Worm (Caenorhabditis elegans) whole organism, L2 larva: ENCODE measurements around the gene srx-20.

Experiments
- C34F6.9 ChIP-seq: fragments of 150-350 bp; optimal IDR thresholded peaks from 2 replicates; lab custom pipeline; 2014; ENCODE audit warnings: missing biosample characterization, missing genetic modification characterization
- F13H6.1 ChIP-seq: sonication (generic microtip); optimal IDR thresholded peaks from 2 replicates; lab custom pipeline; 2016; ENCODE audit warnings: missing genetic modification characterization, missing compliant biosample characterization
- Y55F3AM.14 ChIP-seq: fragments of 200-800 bp; sonication (Bioruptor generic); optimal IDR thresholded peaks from 2 replicates; lab custom pipeline; 2018; ENCODE audit warnings: mild to moderate bottlenecking, missing genetic modification characterization, missing compliant biosample characterization
- alr-1 ChIP-seq: fragments of 150-350 bp; optimal IDR thresholded peaks from 2 replicates; lab custom pipeline; 2014; ENCODE audit warnings: missing biosample characterization, missing genetic modification characterization
- crh-2 ChIP-seq: sonication (generic microtip); optimal IDR thresholded peaks from 2 replicates; lab custom pipeline; 2017; ENCODE audit warnings: missing biosample characterization, missing genetic modification characterization
- dmd-4 ChIP-seq: sonication (generic microtip); optimal IDR thresholded peaks from 2 replicates; lab custom pipeline; 2017; ENCODE audit warnings: missing biosample characterization, missing genetic modification characterization
- gmeb-1 ChIP-seq: fragments of 150-350 bp; optimal IDR thresholded peaks from 2 replicates; lab custom pipeline; 2014; ENCODE audit warnings: missing biosample characterization, missing genetic modification characterization
- lsy-2 ChIP-seq, 2 experiments: fragments of 150-350 bp in 1 of 2; sonication (generic microtip) in 1 of 2; optimal IDR thresholded peaks; 2 replicates each; lab custom pipeline; 2014 to 2017; ENCODE audit warnings: missing biosample characterization in 2 of 2, missing genetic modification characterization in 2 of 2
- nhr-21 ChIP-seq: fragments of 150-350 bp; optimal IDR thresholded peaks from 2 replicates; lab custom pipeline; 2014; ENCODE audit warnings: missing biosample characterization, missing genetic modification characterization
- nhr-23 ChIP-seq: fragments of 150-350 bp; optimal IDR thresholded peaks from 2 replicates; lab custom pipeline; 2014; ENCODE audit warnings: missing biosample characterization, missing genetic modification reagents, missing genetic modification characterization
- peb-1 ChIP-seq: fragments of 150-350 bp; optimal IDR thresholded peaks from 2 replicates; lab custom pipeline; 2014; ENCODE audit warnings: missing biosample characterization, missing genetic modification characterization
- sem-4 ChIP-seq: fragments of 150-350 bp; optimal IDR thresholded peaks from 2 replicates; lab custom pipeline; 2014; ENCODE audit warnings: missing biosample characterization, missing genetic modification reagents, missing genetic modification characterization
- snpc-4 ChIP-seq: fragments of 150-350 bp; optimal IDR thresholded peaks from 2 replicates; lab custom pipeline; 2014; ENCODE audit warnings: missing biosample characterization, missing genetic modification characterization
- unc-55 ChIP-seq: fragments of 150-350 bp; sonication (generic microtip); optimal IDR thresholded peaks from 3 replicates; lab custom pipeline; 2014; ENCODE audit warnings: missing biosample characterization, missing genetic modification reagents, missing genetic modification characterization
- ztf-1 ChIP-seq: fragments of 200-800 bp; sonication (Bioruptor generic); conservative IDR thresholded peaks from 2 replicates; pipeline ENCODE4 v1.3.6; 2022; ENCODE audit warnings: missing genetic modification characterization, missing compliant biosample characterization

srx-20 gene

DNA sequence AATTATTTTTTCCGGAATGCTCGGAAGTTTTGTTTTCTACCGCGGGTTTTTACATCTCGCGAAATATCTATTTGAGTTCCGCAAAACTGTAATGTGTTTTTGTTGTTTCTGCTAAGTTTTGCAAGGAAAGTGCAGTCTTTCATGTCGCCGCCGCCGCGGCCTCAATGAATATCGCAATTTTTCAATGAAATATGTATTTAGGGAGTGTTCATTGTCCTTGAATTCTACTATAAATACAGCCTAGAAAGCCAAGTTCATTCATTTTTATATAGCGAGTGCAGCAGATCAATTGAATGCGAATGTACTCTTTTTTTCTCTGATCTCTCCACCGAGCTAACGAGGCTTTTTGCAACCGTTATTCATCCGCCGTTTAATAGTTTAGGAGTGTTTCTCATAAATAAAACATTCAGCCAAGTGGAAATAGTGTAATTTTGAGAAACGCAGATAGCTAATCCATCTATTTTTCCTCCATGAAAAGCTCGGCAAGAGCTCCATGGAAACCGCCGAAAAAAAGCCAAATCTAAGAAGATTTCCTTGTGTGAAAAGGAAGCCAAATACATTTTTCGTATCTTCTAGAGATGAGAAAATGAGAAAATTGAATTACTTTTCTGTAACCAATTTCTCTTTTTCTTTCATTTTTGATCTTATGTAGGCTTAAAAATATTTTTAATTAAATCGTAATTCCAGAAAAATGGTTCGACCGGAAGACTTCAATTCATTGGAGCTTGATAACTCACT is 45.1 kb downstream of the srx-20 start, which contains the start of gene T22D1.3:
T22D1.3 (plus strand) TSS at position 688 of the 738 bp plus-strand sequence.
- no peak for TF ChIP-seq Y55F3AM.14 (GFP tag; lab: Kevin White, UChicago)
- TF ChIP-seq lsy-2 (tag; optimal IDR thresholded peaks at IDR 0.05; lab: Kevin White, UChicago) = peak in 1 of 2 experiments; percentile 30
- TF ChIP-seq dmd-4 (tag; lab: Kevin White, UChicago) = no peak
- TF ChIP-seq ztf-1 (GFP tag; lab: Robert Waterston, UW) = no peak
- TF ChIP-seq unc-55 (GFP tag; lab: Kevin White, UChicago) = peak; percentile 59
- TF ChIP-seq nhr-21 (tag; lab: Kevin White, UChicago) = no peak
- TF ChIP-seq alr-1 (tag; lab: Kevin White, UChicago) = no peak
- TF ChIP-seq snpc-4 (tag; lab: Kevin White, UChicago) = peak; percentile 30
- TF ChIP-seq C34F6.9 = peak; percentile 19

DNA sequence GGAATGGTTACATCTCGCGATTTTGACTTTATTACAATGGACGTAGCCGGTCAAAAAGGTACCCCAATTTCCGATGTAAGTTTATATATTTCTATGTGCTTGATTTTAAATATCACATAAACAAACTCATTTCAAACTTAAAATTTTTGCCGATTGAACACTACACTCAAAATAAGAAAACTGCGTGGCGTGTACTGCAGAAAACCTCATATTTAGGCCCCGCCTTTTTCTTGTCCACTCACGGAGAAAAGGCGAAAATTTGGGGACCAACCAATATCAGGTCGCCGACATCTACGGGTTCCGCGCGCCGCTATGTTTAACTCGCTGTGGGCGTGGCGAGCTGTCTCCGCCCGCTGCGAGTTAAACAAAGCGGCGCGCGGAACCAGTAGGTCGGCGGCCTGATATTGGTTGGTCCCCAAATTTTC is 46.3 kb downstream of the srx-20 start:
- peak; percentile 26 for TF ChIP-seq snpc-4 (tag; lab: Kevin White, UChicago)
- TF ChIP-seq, all 48 proteins: peak for 1; not testable (repeated sequence) for 47

ce11 chrIV:6916831-6917230 is 48.9 kb downstream of the srx-20 start:
- TF ChIP-seq sem-4 (tag; lab: Kevin White, UChicago) = no peak
- no peak for TF ChIP-seq crh-2 (tag; lab: Kevin White, UChicago)
- no peak for TF ChIP-seq ztf-1 (GFP tag; lab: Robert Waterston, UW)
- no peak for TF ChIP-seq F13H6.1
- no peak for TF ChIP-seq nhr-23 (tag; lab: Kevin White, UChicago)
- no peak for TF ChIP-seq dmd-4 (tag; lab: Kevin White, UChicago)
- TF ChIP-seq gmeb-1 = no peak
- TF ChIP-seq peb-1 (tag; lab: Kevin White, UChicago) = no peak
